Fruit fly (Drosophila melanogaster): Measurements from ENCODE around the gene CG33178.

Gene CG33178

DNA sequence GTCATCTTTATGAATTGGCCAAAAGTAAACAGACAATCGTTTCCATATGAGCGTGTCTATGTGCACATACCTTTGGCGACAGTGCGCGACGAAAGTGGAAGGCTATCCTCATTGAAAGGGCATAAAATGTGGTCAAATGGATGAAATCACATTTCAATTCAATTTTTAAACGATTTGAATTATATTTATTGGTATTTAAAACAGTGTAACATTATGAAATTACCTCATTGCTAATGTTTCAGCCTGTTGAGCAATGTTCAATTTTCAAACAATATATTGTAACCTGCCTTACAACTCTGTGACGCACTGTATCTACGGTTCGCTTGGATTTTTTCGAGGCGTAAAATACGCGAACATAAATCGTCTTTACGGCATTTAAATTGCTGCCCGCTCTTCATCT lies 37.5 kb downstream of the CG33178 start (continued):
- TF ChIP-seq CG12104 (GFP tag; optimal IDR thresholded peaks at IDR 0.05) (no peak), CG12219 (GFP tag; optimal IDR thresholded peaks at IDR 0.05) (peak; percentile 9), dmrt99B (tag; optimal IDR thresholded peaks at IDR 0.05) (peak; percentile 60), CG12155 (GFP tag; optimal IDR thresholded peaks at IDR 0.05) (peak; percentile 39), btn (GFP tag; optimal IDR thresholded peaks at IDR 0.05) (no peak), CG9727 (GFP tag; optimal IDR thresholded peaks at IDR 0.05) (peak; percentile 26), abd-A (tag; optimal IDR thresholded peaks at IDR 0.05) (no peak), Myb (GFP tag; optimal IDR thresholded peaks at IDR 0.05) (no peak), pita (GFP tag; optimal IDR thresholded peaks at IDR 0.05) (no peak), Atf6 (GFP tag; IDR thresholded peaks at IDR 0.05) (peak; percentile 73), row (GFP tag; IDR thresholded peaks at IDR 0.05) (peak; percentile 59), CG1647 (GFP tag; optimal IDR thresholded peaks at IDR 0.05) (no peak), ab (GFP tag; optimal IDR thresholded peaks at IDR 0.05) (no peak), CG17186 (GFP tag; optimal IDR thresholded peaks at IDR 0.05) (no peak), kni (GFP tag; optimal IDR thresholded peaks at IDR 0.05) (no peak), CG15696 (tag; optimal IDR thresholded peaks at IDR 0.05) (no peak), hbn (GFP tag; IDR thresholded peaks at IDR 0.05; ENCODE audit: partially characterized antibody) (no peak), Elba2 (GFP tag; optimal IDR thresholded peaks at IDR 0.05) (no peak), oc (tag; optimal IDR thresholded peaks at IDR 0.05) (no peak), CG33213 (GFP tag; optimal IDR thresholded peaks at IDR 0.05) (no peak), fd3F (GFP tag; optimal IDR thresholded peaks at IDR 0.05) (peak; percentile 6), Hsf (GFP tag; optimal IDR thresholded peaks at IDR 0.05) (no peak), Hmx (GFP tag; optimal IDR thresholded peaks at IDR 0.05) (no peak), Trl (optimal IDR thresholded peaks at IDR 0.05) (no peak), Trl (GFP tag; optimal IDR thresholded peaks at IDR 0.05) (no peak), CG10959 (GFP tag; IDR thresholded peaks at IDR 0.05) (no peak), ftz-f1 (GFP tag; optimal IDR thresholded peaks at IDR 0.05) (no peak), cwo (GFP tag; optimal IDR thresholded peaks at IDR 0.05) (peak; percentile 25), gem (tag; optimal IDR thresholded peaks at IDR 0.05) (peak; percentile 61), Vsx1 (GFP tag; optimal IDR thresholded peaks at IDR 0.05) (no peak), CG2129 (GFP tag; IDR thresholded peaks at IDR 0.05; ENCODE audit: partially characterized antibody) (no peak), fu2 (GFP tag; optimal IDR thresholded peaks at IDR 0.05) (no peak), wor (GFP tag; IDR thresholded peaks at IDR 0.05) (no peak), Dbx (GFP tag; IDR thresholded peaks at IDR 0.05) (peak; percentile 48; the same call in 2 of the 3 replicates), corto (GFP tag; optimal IDR thresholded peaks at IDR 0.05) (no peak), sens (GFP tag) (no peak), Gsc (GFP tag; IDR thresholded peaks at IDR 0.05) (no peak), en (GFP tag; optimal IDR thresholded peaks at IDR 0.05) (no peak), CG9932 (GFP tag; IDR thresholded peaks at IDR 0.05) (peak; percentile 81), CG32532 (GFP tag; IDR thresholded peaks at IDR 0.05) (peak; percentile 75), CG10462 (GFP tag; optimal IDR thresholded peaks at IDR 0.05) (no peak), fd64A (GFP tag; optimal IDR thresholded peaks at IDR 0.05) (no peak), Lpt (GFP tag; optimal IDR thresholded peaks at IDR 0.05) (no peak), CG7556 (GFP tag; optimal IDR thresholded peaks at IDR 0.05) (peak; percentile 22), CG2120 (GFP tag; optimal IDR thresholded peaks at IDR 0.05) (peak; percentile 77), CG42726 (GFP tag; IDR thresholded peaks at IDR 0.05; ENCODE audit: partially characterized antibody) (no peak), run (tag; optimal IDR thresholded peaks at IDR 0.05) (peak; percentile 18), lilli (GFP tag; optimal IDR thresholded peaks at IDR 0.05) (peak; percentile 69), CG7987 (GFP tag; optimal IDR thresholded peaks at IDR 0.05) (no peak), sr (GFP tag; IDR thresholded peaks at IDR 0.05) (no peak), CG14710 (tag; optimal IDR thresholded peaks at IDR 0.05) (no peak), insv (GFP tag; optimal IDR thresholded peaks at IDR 0.05) (no peak), CG12236 (GFP tag; optimal IDR thresholded peaks at IDR 0.05) (no peak)

Measured in whole organism, embryonic.